Fruit fly (Drosophila melanogaster) whole organism, embryonic: ENCODE data around the gene CG4020.
A peak's percentile ranks its signal among the peaks of the same experiment; 100 is the strongest.

Source experiments
- Abd-B ChIP-seq: fragments of 200-800 bp; sonication (Bioruptor generic); optimal IDR thresholded peaks from 2 replicates; lab custom pipeline; 2018; ENCODE audit warnings: missing biosample characterization, mild to moderate bottlenecking, missing genetic modification characterization, moderate library complexity
- CG10654 ChIP-seq: fragments of 200-800 bp; sonication (Bioruptor generic); optimal IDR thresholded peaks from 2 replicates; lab custom pipeline; 2016; ENCODE audit warnings: missing biosample characterization, missing genetic modification characterization
- CG11456 ChIP-seq: fragments of 200-800 bp; sonication (Bioruptor generic); IDR thresholded peaks from 3 replicates; pipeline ENCODE4 v1.3.6; 2022; ENCODE audit warnings: missing biosample characterization, missing genetic modification characterization
- CG11723 ChIP-seq: fragments of 200-800 bp; sonication (Bioruptor generic); optimal IDR thresholded peaks from 2 replicates; lab custom pipeline; 2017; ENCODE audit warnings: missing biosample characterization, mild to moderate bottlenecking, missing genetic modification characterization
- CG13296 ChIP-seq: fragments of 200-800 bp; sonication (Bioruptor generic); optimal IDR thresholded peaks from 3 replicates; lab custom pipeline; 2018; ENCODE audit warnings: missing biosample characterization, mild to moderate bottlenecking, missing genetic modification characterization
- CG17361 ChIP-seq: fragments of 200-800 bp; sonication (Bioruptor generic); IDR thresholded peaks from 3 replicates; pipeline ENCODE4 v1.3.6; 2022; ENCODE audit warnings: missing biosample characterization, missing genetic modification characterization
- CG2712 ChIP-seq: fragments of 200-800 bp; optimal IDR thresholded peaks from 3 replicates; lab custom pipeline; 2019; ENCODE audit warnings: missing biosample characterization, mild to moderate bottlenecking, missing genetic modification characterization, moderate library complexity
- CG32767 ChIP-seq: fragments of 200-800 bp; sonication (Bioruptor generic); IDR thresholded peaks from 2 replicates; pipeline ENCODE4 v1.3.6; 2022; ENCODE audit warnings: missing biosample characterization, missing genetic modification characterization
- CG43689 ChIP-seq: fragments of 200-800 bp; sonication (Bioruptor generic); IDR thresholded peaks from 2 replicates; pipeline ENCODE4 v1.3.6; 2022; ENCODE audit warnings: missing biosample characterization, missing genetic modification characterization
- CG4424 ChIP-seq: fragments of 200-800 bp; sonication (Bioruptor generic); optimal IDR thresholded peaks from 3 replicates; lab custom pipeline; 2016; ENCODE audit warnings: missing biosample characterization, missing genetic modification characterization
- CG4820 ChIP-seq: fragments of 200-800 bp; sonication (Bioruptor generic); optimal IDR thresholded peaks from 3 replicates; lab custom pipeline; 2016; ENCODE audit warnings: missing biosample characterization, missing genetic modification characterization
- CG8388 ChIP-seq: fragments of 200-800 bp; sonication (Bioruptor generic); optimal IDR thresholded peaks from 2 replicates; lab custom pipeline; 2019; ENCODE audit warnings: missing biosample characterization, mild to moderate bottlenecking, missing genetic modification characterization, moderate library complexity
- CG8924 ChIP-seq: fragments of 200-800 bp; optimal IDR thresholded peaks from 3 replicates; lab custom pipeline; 2019; ENCODE audit warnings: missing biosample characterization, mild to moderate bottlenecking, missing genetic modification characterization, moderate library complexity
- CG9727 ChIP-seq: fragments of 200-800 bp; sonication (Bioruptor generic); optimal IDR thresholded peaks from 3 replicates; lab custom pipeline; 2017; ENCODE audit warnings: missing biosample characterization, mild to moderate bottlenecking, missing genetic modification characterization
- Dip3 ChIP-seq: fragments of 200-800 bp; sonication (Bioruptor generic); optimal IDR thresholded peaks from 3 replicates; lab custom pipeline; 2016; ENCODE audit warnings: missing biosample characterization, missing genetic modification characterization
- Fer3 ChIP-seq: fragments of 200-800 bp; sonication (Bioruptor generic); optimal IDR thresholded peaks from 2 replicates; lab custom pipeline; 2018; ENCODE audit warnings: missing biosample characterization, mild to moderate bottlenecking, missing genetic modification characterization, moderate library complexity
- Gug ChIP-seq: fragments of 200-800 bp; sonication (Bioruptor generic); IDR thresholded peaks from 4 replicates; pipeline ENCODE4 v1.3.6; 2022; ENCODE audit warnings: missing biosample characterization, missing genetic modification characterization
- HLH3B ChIP-seq: fragments of 200-800 bp; sonication (Bioruptor generic); IDR thresholded peaks from 2 replicates; pipeline ENCODE4 v1.3.6; 2022; ENCODE audit warnings: missing biosample characterization, missing genetic modification characterization
- Hr51 ChIP-seq, 2 experiments: fragments of 200-800 bp; sonication (Bioruptor generic); optimal IDR thresholded peaks; 2 replicates in 1 of 2; 3 replicates in 1 of 2; lab custom pipeline; 2016 to 2018; ENCODE audit warnings: missing biosample characterization in 2 of 2, missing genetic modification characterization in 2 of 2, mild to moderate bottlenecking in 1 of 2, moderate library complexity in 1 of 2
- Mes4 ChIP-seq: fragments of 200-800 bp; sonication (Bioruptor generic); optimal IDR thresholded peaks from 2 replicates; lab custom pipeline; 2016; ENCODE audit warnings: missing biosample characterization, missing genetic modification characterization
- PHDP ChIP-seq: fragments of 200-800 bp; sonication (Bioruptor generic); optimal IDR thresholded peaks from 3 replicates; lab custom pipeline; 2018; ENCODE audit warnings: missing biosample characterization, mild to moderate bottlenecking, missing genetic modification characterization, moderate library complexity
- Ssrp ChIP-seq: fragments of 200-800 bp; sonication (Bioruptor generic); optimal IDR thresholded peaks from 2 replicates; lab custom pipeline; 2018; ENCODE audit warnings: missing biosample characterization, mild to moderate bottlenecking, missing genetic modification characterization, moderate library complexity
- Tbp ChIP-seq: fragments of >200 bp; optimal IDR thresholded peaks from 2 replicates; lab custom pipeline; 2018; ENCODE audit warnings: missing biosample characterization, missing genetic modification characterization
- Xrp1 ChIP-seq: fragments of 200-800 bp; sonication (Bioruptor generic); IDR thresholded peaks from 2 replicates; pipeline ENCODE4 v1.3.6; 2022; ENCODE audit warnings: missing biosample characterization, missing genetic modification characterization
- ac ChIP-seq: fragments of 200-800 bp; sonication (Bioruptor generic); optimal IDR thresholded peaks from 3 replicates; lab custom pipeline; 2017; ENCODE audit warnings: missing biosample characterization, mild to moderate bottlenecking, missing genetic modification characterization
- az2 ChIP-seq: fragments of 200-800 bp; sonication (Bioruptor generic); optimal IDR thresholded peaks from 3 replicates; lab custom pipeline; 2016; ENCODE audit warnings: missing biosample characterization, missing genetic modification characterization
- caup ChIP-seq: fragments of 200-800 bp; sonication (Bioruptor generic); optimal IDR thresholded peaks from 3 replicates; lab custom pipeline; 2017; ENCODE audit warnings: missing biosample characterization, mild to moderate bottlenecking, missing genetic modification characterization, moderate library complexity; ENCODE audit not compliant: severe bottlenecking
- ci ChIP-seq: fragments of 200-800 bp; sonication (Bioruptor generic); IDR thresholded peaks from 3 replicates; pipeline ENCODE4 v1.3.6; 2022; ENCODE audit warnings: missing biosample characterization, missing genetic modification characterization
- danr ChIP-seq: fragments of 200-800 bp; sonication (Bioruptor generic); IDR thresholded peaks from 2 replicates; pipeline ENCODE4 v1.3.6; 2022; ENCODE audit warnings: missing biosample characterization, missing genetic modification characterization
- gcm2 ChIP-seq: fragments of 200-800 bp; sonication (Bioruptor generic); optimal IDR thresholded peaks from 2 replicates; lab custom pipeline; 2016; ENCODE audit warnings: missing biosample characterization, missing genetic modification characterization
- gem ChIP-seq: fragments of 200-800 bp; sonication (Bioruptor generic); optimal IDR thresholded peaks from 2 replicates; lab custom pipeline; 2019; ENCODE audit warnings: missing biosample characterization, mild to moderate bottlenecking, missing genetic modification characterization, moderate library complexity
- grn ChIP-seq: fragments of 200-800 bp; sonication (Bioruptor generic); optimal IDR thresholded peaks from 3 replicates; lab custom pipeline; 2017; ENCODE audit warnings: missing biosample characterization, missing genetic modification characterization
- gsb ChIP-seq: fragments of 200-800 bp; sonication (Bioruptor generic); IDR thresholded peaks from 2 replicates; pipeline ENCODE4 v1.3.6; 2022; ENCODE audit warnings: missing biosample characterization, missing genetic modification characterization
- jumu ChIP-seq: fragments of 200-800 bp; sonication (Bioruptor generic); optimal IDR thresholded peaks from 3 replicates; lab custom pipeline; 2016; ENCODE audit warnings: missing biosample characterization, missing genetic modification characterization
- lmd ChIP-seq: fragments of 200-800 bp; sonication (Bioruptor generic); IDR thresholded peaks from 2 replicates; pipeline ENCODE4 v1.3.6; 2022; ENCODE audit warnings: missing biosample characterization, missing genetic modification characterization
- mld ChIP-seq: fragments of 200-800 bp; sonication (Bioruptor generic); IDR thresholded peaks from 3 replicates; pipeline ENCODE4 v1.3.6; 2022; ENCODE audit warnings: missing biosample characterization, missing genetic modification characterization; ENCODE audit not compliant: partially characterized antibody
- nerfin-1 ChIP-seq: fragments of 200-800 bp; sonication (Bioruptor generic); optimal IDR thresholded peaks from 3 replicates; lab custom pipeline; 2019; ENCODE audit warnings: missing biosample characterization, mild to moderate bottlenecking, missing genetic modification characterization, moderate library complexity
- phol ChIP-seq: fragments of 200-800 bp; sonication (Bioruptor generic); optimal IDR thresholded peaks from 3 replicates; lab custom pipeline; 2018; ENCODE audit warnings: missing biosample characterization, mild to moderate bottlenecking, missing genetic modification characterization, moderate library complexity
- pnt ChIP-seq: fragments of 200-800 bp; sonication (Bioruptor generic); optimal IDR thresholded peaks from 3 replicates; lab custom pipeline; 2016; ENCODE audit warnings: missing biosample characterization, missing genetic modification characterization
- prd ChIP-seq, 3 experiments: fragments of >200 bp in 2 of 3; fragments of 200-800 bp in 1 of 3; sonication (Bioruptor generic) in 1 of 3; optimal IDR thresholded peaks in 2 of 3; IDR thresholded peaks in 1 of 3; 2 replicates in 2 of 3; 3 replicates in 1 of 3; pipeline versions ENCODE4 v1.3.6 to Lab custom; 2017 to 2022; ENCODE audit warnings: missing biosample characterization in 1 of 3, missing genetic modification characterization in 1 of 3
- pum ChIP-seq: fragments of 200-800 bp; sonication (Bioruptor generic); optimal IDR thresholded peaks from 2 replicates; lab custom pipeline; 2016; ENCODE audit warnings: missing biosample characterization, missing genetic modification characterization
- sima ChIP-seq: fragments of 200-800 bp; sonication (Bioruptor generic); optimal IDR thresholded peaks from 2 replicates; lab custom pipeline; 2016; ENCODE audit warnings: missing biosample characterization, missing genetic modification characterization
- sisA ChIP-seq: fragments of 200-800 bp; sonication (Bioruptor generic); IDR thresholded peaks from 2 replicates; pipeline ENCODE4 v1.3.6; 2022; ENCODE audit warnings: missing biosample characterization, missing genetic modification characterization
- slbo ChIP-seq: fragments of 200-800 bp; sonication (Bioruptor generic); IDR thresholded peaks from 2 replicates; pipeline ENCODE4 v1.3.6; 2022; ENCODE audit warnings: missing biosample characterization, missing genetic modification characterization
- sob ChIP-seq: fragments of 200-800 bp; sonication (Bioruptor generic); IDR thresholded peaks from 2 replicates; pipeline ENCODE4 v1.3.6; 2022; ENCODE audit warnings: missing biosample characterization, missing genetic modification characterization
- sqz ChIP-seq: fragments of 200-800 bp; sonication (Bioruptor generic); optimal IDR thresholded peaks from 3 replicates; lab custom pipeline; 2018; ENCODE audit warnings: missing biosample characterization, mild to moderate bottlenecking, missing genetic modification characterization
- tll ChIP-seq, 2 experiments: fragments of 200-800 bp in 1 of 2; fragments of >200 bp in 1 of 2; sonication (Bioruptor generic) in 1 of 2; optimal IDR thresholded peaks; 2 replicates each; lab custom pipeline; 2017 to 2019; ENCODE audit warnings: missing biosample characterization in 2 of 2, missing genetic modification characterization in 2 of 2, mild to moderate bottlenecking in 1 of 2, moderate library complexity in 1 of 2
- toy ChIP-seq: fragments of 200-800 bp; sonication (Bioruptor generic); IDR thresholded peaks from 2 replicates; pipeline ENCODE4 v1.3.6; 2022; ENCODE audit warnings: missing biosample characterization, missing genetic modification characterization
- usp ChIP-seq: fragments of >200 bp; optimal IDR thresholded peaks from 2 replicates; lab custom pipeline; 2017; ENCODE audit warnings: missing biosample characterization, missing genetic modification characterization
- z ChIP-seq: fragments of 200-800 bp; sonication (Bioruptor generic); IDR thresholded peaks from 3 replicates; pipeline ENCODE4 v1.3.6; 2022; ENCODE audit warnings: missing biosample characterization, missing genetic modification characterization

CG4020 gene

dm6 chrX:5923124-5923523 lies 17.6 kb downstream of the CG4020 start (continued):
- no peak for TF ChIP-seq toy (GFP tag; lab: Robert Waterston, UW)
- TF ChIP-seq prd (optimal IDR thresholded peaks at IDR 0.05; lab: Kevin White, UChicago), result no peak
- peak; percentile 64; the same call in 2 of the 3 replicates for TF ChIP-seq prd (GFP tag; IDR thresholded peaks at IDR 0.05; lab: Robert Waterston, UW)
- TF ChIP-seq nerfin-1 (tag; lab: Kevin White, UChicago), result no peak
- TF ChIP-seq ac, result no peak
- peak; percentile 17 for TF ChIP-seq CG4424
- no peak for TF ChIP-seq gcm2 (GFP tag; lab: Kevin White, UChicago)
- no peak for TF ChIP-seq CG11723 (GFP tag; lab: Kevin White, UChicago)
- no peak for TF ChIP-seq CG32767 (GFP tag; lab: Robert Waterston, UW)
- TF ChIP-seq z (GFP tag; lab: Robert Waterston, UW), result no peak
- no peak for TF ChIP-seq tll (GFP tag; optimal IDR thresholded peaks at IDR 0.05; lab: Kevin White, UChicago)
- TF ChIP-seq CG13296 (GFP tag; lab: Kevin White, UChicago), result no peak
- TF ChIP-seq caup (GFP tag; lab: Kevin White, UChicago), result peak; percentile 13
- TF ChIP-seq sob, result peak; percentile 9; the same call in 1 of the 2 replicates
- no peak for TF ChIP-seq danr (GFP tag; lab: Robert Waterston, UW)
- peak; percentile 44 for TF ChIP-seq lmd
- TF ChIP-seq gsb (GFP tag; lab: Robert Waterston, UW), result no peak
- no peak for TF ChIP-seq Abd-B (GFP tag; lab: Kevin White, UChicago)
- peak; percentile 39 for TF ChIP-seq pnt (GFP tag; lab: Kevin White, UChicago)
- TF ChIP-seq CG9727 (GFP tag; lab: Kevin White, UChicago), result peak; percentile 7
- TF ChIP-seq CG8388 (GFP tag; lab: Kevin White, UChicago), result no peak
- TF ChIP-seq jumu (GFP tag; lab: Kevin White, UChicago), result peak; percentile 10
- peak; percentile 13 for TF ChIP-seq Dip3 (GFP tag; lab: Kevin White, UChicago)
- peak; percentile 12 for TF ChIP-seq Ssrp
- peak; percentile 55 for TF ChIP-seq slbo
- no peak for TF ChIP-seq CG43689 (GFP tag; lab: Robert Waterston, UW)
- TF ChIP-seq CG2712 (tag; lab: Kevin White, UChicago), result peak; percentile 48
- TF ChIP-seq Fer3 (tag; lab: Kevin White, UChicago), result peak; percentile 8
- TF ChIP-seq Tbp, result no peak
- no peak for TF ChIP-seq grn (GFP tag; lab: Kevin White, UChicago)
- 0 out of 3 replicates have a peak, but pooled peaks have one; percentile 11 for TF ChIP-seq mld (GFP tag; lab: Robert Waterston, UW)
- TF ChIP-seq CG4820 (GFP tag; lab: Kevin White, UChicago), result no peak
- TF ChIP-seq sqz (GFP tag; lab: Kevin White, UChicago), result no peak
- 0 out of 3 replicates have a peak, but pooled peaks have one; percentile 17 for TF ChIP-seq ci (GFP tag; lab: Robert Waterston, UW)
- peak; percentile 55 for TF ChIP-seq sisA (GFP tag; lab: Robert Waterston, UW)
- TF ChIP-seq Mes4 (GFP tag; lab: Kevin White, UChicago), result no peak
- no peak for TF ChIP-seq az2
- peak; percentile 42; the same call in 1 of the 2 replicates for TF ChIP-seq HLH3B (GFP tag; lab: Robert Waterston, UW)
- TF ChIP-seq Xrp1, result peak; percentile 46; the same call in 1 of the 2 replicates
- peak; percentile 13 for TF ChIP-seq PHDP (tag; lab: Kevin White, UChicago)
- no peak for TF ChIP-seq CG8924
- TF ChIP-seq phol, result peak; percentile 3
- TF ChIP-seq CG10654 (GFP tag; lab: Kevin White, UChicago), result no peak
- 0 out of 3 replicates have a peak, but pooled peaks have one; percentile 43 for TF ChIP-seq CG11456 (GFP tag; lab: Robert Waterston, UW)
- TF ChIP-seq Hr51 (GFP tag; optimal IDR thresholded peaks at IDR 0.05; lab: Kevin White, UChicago), result peak in 1 of 2 experiments; percentile 11
- 0 out of 3 replicates have a peak, but pooled peaks have one; percentile 13 for TF ChIP-seq CG17361 (GFP tag; lab: Robert Waterston, UW)
- 0 out of 4 replicates have a peak, but pooled peaks have one; percentile 21 for TF ChIP-seq Gug (GFP tag; lab: Robert Waterston, UW)
- TF ChIP-seq gem (tag; lab: Kevin White, UChicago), result peak; percentile 55
- TF ChIP-seq sima (GFP tag; lab: Kevin White, UChicago), result no peak
- TF ChIP-seq pum (GFP tag; lab: Kevin White, UChicago), result no peak
- TF ChIP-seq usp (GFP tag; lab: Kevin White, UChicago), result no peak
